Fruit fly (Drosophila melanogaster): Measurements from ENCODE around the gene CG11970.

Gene CG11970

DNA sequence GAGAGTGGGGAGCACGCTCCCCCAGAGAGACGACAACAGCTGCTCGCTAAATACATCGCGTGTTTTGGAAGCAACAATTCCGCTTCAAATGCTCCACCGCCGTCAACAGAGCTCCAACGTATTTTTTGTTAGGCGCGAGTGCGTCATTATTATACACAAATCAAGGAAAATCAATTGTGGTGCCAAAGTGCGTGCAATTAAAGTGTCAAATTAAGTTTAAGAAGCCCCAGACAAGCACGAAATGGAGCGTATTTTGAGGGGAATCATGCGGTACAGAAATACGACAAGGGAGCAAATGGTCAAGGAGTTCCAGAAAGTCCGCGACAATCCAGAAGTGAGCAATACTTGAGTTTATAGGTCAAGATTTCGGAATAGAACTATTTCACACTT, 3.7 kb upstream of the CG11970 start, which contains the start of gene CAHbeta:
TSS of gene CAHbeta (plus strand) at position 85 of the 390 bp plus-strand sequence.
- TF ChIP-seq ss (GFP tag; optimal IDR thresholded peaks at IDR 0.05), result peak in 1 of 2 experiments; percentile 40
- peak; percentile 43 for TF ChIP-seq Eip78C (GFP tag)
- TF ChIP-seq Hr4 (GFP tag; optimal IDR thresholded peaks at IDR 0.05), result no peak
- peak; percentile 58; the same call in 2 of the 3 replicates for TF ChIP-seq eg (GFP tag; IDR thresholded peaks at IDR 0.05)
- peak; percentile 34 for TF ChIP-seq CG16779 (tag; optimal IDR thresholded peaks at IDR 0.05)
- peak; percentile 20 for TF ChIP-seq CG6276 (GFP tag; optimal IDR thresholded peaks at IDR 0.05)

DNA sequence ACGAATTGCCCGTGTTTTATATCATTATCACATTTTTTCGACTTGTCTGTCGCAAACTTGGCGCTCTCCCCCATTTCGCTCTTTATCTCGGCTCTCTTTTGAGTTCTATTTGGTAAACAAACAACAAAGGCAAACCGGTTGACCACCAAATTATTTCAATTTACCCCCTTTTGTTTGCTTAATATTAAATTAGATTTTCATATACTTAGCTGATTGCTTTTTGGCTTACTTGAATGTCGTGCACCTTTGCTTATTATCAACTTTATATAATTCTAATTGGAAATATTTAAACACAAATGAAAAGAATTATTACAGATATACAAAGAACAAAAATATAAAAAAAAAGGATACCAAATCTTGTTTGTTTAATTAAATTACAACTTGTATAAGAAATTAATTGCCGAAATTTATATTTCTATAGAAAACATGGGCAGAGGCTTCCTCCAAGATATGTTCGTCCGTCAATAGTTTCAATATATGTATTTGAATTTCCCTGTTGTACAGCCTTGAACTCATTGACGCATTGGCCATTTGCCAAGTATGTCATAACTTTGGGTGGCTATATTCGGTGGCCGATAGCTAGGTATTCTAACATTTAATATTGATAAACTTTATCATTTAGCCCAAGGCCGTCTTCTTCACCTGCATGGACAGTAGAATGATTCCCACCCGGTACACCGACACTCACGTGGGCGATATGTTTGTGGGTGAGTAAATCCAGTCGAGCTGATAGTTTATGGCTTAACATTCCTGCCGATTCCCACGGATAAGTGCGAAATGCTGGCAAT, 3.1 kb upstream of the CG11970 start:
- TF ChIP-seq CG16779 (tag; optimal IDR thresholded peaks at IDR 0.05) (no peak), fkh (GFP tag; optimal IDR thresholded peaks at IDR 0.05) (peak; percentile 25), CG6854 (GFP tag; optimal IDR thresholded peaks at IDR 0.05) (no peak), spab (GFP tag; optimal IDR thresholded peaks at IDR 0.05) (no peak)

DNA sequence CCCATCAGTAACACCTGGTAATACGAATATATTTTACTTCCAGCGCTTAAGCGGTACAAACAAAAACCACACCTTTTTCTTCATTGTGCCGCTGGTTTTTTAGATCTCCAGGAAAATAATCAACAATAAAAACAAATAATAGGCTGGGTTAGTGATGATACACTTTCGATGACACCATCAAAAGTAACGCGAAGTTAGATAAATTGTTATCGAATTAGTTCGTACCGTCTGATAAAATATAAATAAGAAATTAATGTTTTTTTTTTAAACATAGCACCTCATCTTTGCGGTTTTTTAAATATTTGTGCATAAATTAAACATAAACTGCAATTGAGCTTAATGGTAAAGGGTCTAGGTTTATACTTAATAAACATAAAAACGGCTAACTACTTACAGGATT, 377 bp upstream of the CG11970 start, which contains the start of gene RagA-B:
TSS of gene RagA-B (minus strand) at position 175 of the 400 bp plus-strand sequence.
- peak; percentile 33 for TF ChIP-seq fkh (GFP tag; optimal IDR thresholded peaks at IDR 0.05)
- TF ChIP-seq Sox15 (GFP tag; optimal IDR thresholded peaks at IDR 0.05), result no peak

DNA sequence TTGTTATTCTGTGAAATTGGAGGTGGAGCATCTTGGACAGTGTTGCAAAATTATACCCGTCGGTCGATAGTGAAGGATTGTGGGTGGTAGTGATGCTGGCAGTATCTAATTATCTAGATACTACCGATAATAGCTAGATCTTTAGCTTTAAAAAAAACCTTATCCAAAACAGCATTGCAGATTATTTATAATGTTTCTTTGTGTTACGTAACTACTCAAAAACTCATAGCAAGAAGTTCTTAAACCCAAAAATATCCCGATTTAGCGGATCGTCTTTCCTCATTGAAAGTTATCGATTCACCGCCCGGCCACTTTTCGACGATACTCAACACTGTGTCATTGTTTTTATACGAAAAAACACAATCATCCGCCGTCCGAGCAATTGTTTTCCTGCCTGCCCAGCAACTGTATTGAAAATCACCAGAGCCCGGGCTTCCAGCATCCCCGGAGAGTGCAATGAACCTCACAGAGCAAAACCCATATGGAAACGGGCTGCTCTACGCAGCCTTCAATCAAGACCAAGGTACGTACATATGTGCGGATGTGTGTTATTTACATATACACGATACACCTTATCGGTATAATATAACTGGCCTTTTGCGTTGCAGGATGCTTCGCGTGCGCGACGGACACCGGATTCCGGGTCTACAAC, 8.5 kb downstream of the CG11970 start, which contains the start of gene CG11975:
TSS of gene CG11975 (plus strand) at position 326 of the 652 bp plus-strand sequence.
- TF ChIP-seq Sox102F (GFP tag; optimal IDR thresholded peaks at IDR 0.05) (no peak), Hr38 (GFP tag; optimal IDR thresholded peaks at IDR 0.05) (no peak), topi (GFP tag; optimal IDR thresholded peaks at IDR 0.05) (peak; percentile 80), OdsH (GFP tag; optimal IDR thresholded peaks at IDR 0.05) (peak; percentile 82), CG8319 (GFP tag; optimal IDR thresholded peaks at IDR 0.05) (peak; percentile 52), CG11294 (GFP tag; IDR thresholded peaks at IDR 0.05) (0 out of 2 replicates have a peak, but pooled peaks have one; percentile 21), Hr39 (GFP tag; optimal IDR thresholded peaks at IDR 0.05) (peak; percentile 72), spab (GFP tag; optimal IDR thresholded peaks at IDR 0.05) (no peak), pdm3 (GFP tag; optimal IDR thresholded peaks at IDR 0.05) (no peak), svp (GFP tag) (peak; percentile 90), CG15336 (GFP tag; IDR thresholded peaks at IDR 0.05) (no peak), achi (GFP tag; optimal IDR thresholded peaks at IDR 0.05) (peak; percentile 69), esn (GFP tag; optimal IDR thresholded peaks at IDR 0.05) (peak; percentile 84), fd85E (GFP tag; optimal IDR thresholded peaks at IDR 0.05) (peak; percentile 22), dac (GFP tag; optimal IDR thresholded peaks at IDR 0.05) (no peak), Sox14 (GFP tag; optimal IDR thresholded peaks at IDR 0.05) (peak; percentile 89), cyc (GFP tag; optimal IDR thresholded peaks at IDR 0.05) (peak; percentile 79), Eip78C (GFP tag) (peak; percentile 87), acj6 (GFP tag; optimal IDR thresholded peaks at IDR 0.05) (no peak), Hr4 (GFP tag; optimal IDR thresholded peaks at IDR 0.05) (no peak), CG8119 (GFP tag; IDR thresholded peaks at IDR 0.05) (no peak), CG6808 (GFP tag; optimal IDR thresholded peaks at IDR 0.05) (no peak), Blimp-1 (GFP tag; optimal IDR thresholded peaks at IDR 0.05) (no peak), CG32006 (GFP tag; optimal IDR thresholded peaks at IDR 0.05) (no peak), Met (GFP tag; optimal IDR thresholded peaks at IDR 0.05) (no peak), CG6163 (GFP tag; IDR thresholded peaks at IDR 0.05) (peak; percentile 46; the same call in 2 of the 3 replicates), CG11902 (GFP tag; optimal IDR thresholded peaks at IDR 0.05) (peak; percentile 36), CG16779 (tag; optimal IDR thresholded peaks at IDR 0.05) (no peak), net (GFP tag; optimal IDR thresholded peaks at IDR 0.05) (peak; percentile 47), CG3032 (tag; optimal IDR thresholded peaks at IDR 0.05) (peak; percentile 65), CG11762 (GFP tag; optimal IDR thresholded peaks at IDR 0.05; ENCODE audit: insufficient read depth) (no peak), CG34406 (GFP tag; optimal IDR thresholded peaks at IDR 0.05) (peak; percentile 61), vri (GFP tag; optimal IDR thresholded peaks at IDR 0.05) (no peak), fkh (GFP tag; optimal IDR thresholded peaks at IDR 0.05) (no peak), salr (GFP tag; optimal IDR thresholded peaks at IDR 0.05) (peak in 1 of 2 experiments; percentile 34), CG4318 (GFP tag; optimal IDR thresholded peaks at IDR 0.05) (no peak), Ets21C (GFP tag; optimal IDR thresholded peaks at IDR 0.05) (no peak)
